Fruit fly (Drosophila melanogaster): ENCODE results near the gene CG3281.

Gene CG3281

DNA sequence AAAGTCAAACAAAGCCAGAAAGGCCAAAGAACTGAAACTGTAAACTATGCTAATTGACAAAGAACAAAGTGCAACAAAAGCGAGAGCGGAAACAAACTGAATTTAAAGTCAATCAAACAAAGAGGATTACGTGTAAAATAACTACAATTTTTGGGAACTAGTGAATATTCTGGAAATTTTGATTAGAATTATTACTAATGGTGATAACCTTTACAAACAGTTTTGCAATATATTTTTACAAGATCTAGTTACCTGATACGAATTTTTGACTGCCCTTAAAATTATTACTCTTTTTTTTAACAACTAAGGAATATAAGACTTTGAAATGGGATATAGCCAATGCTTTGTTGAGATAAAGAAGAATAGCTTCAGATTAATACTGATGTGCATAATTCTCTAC lies 31.6 kb downstream of the CG3281 start, which contains the start of gene CG14731:
TSS of gene CG14731 (plus strand) at position 301 of the 400 bp plus-strand sequence.
- no peak for TF ChIP-seq dpn (GFP tag; optimal IDR thresholded peaks at IDR 0.05)
- no peak for TF ChIP-seq CG10543 (GFP tag; optimal IDR thresholded peaks at IDR 0.05)
- TF ChIP-seq CG1024 (GFP tag; IDR thresholded peaks at IDR 0.05): no peak
- no peak for TF ChIP-seq Bteb2 (GFP tag; optimal IDR thresholded peaks at IDR 0.05)
- TF ChIP-seq croc (GFP tag; conservative IDR thresholded peaks at IDR 0.05): no peak
- TF ChIP-seq Dad (GFP tag; optimal IDR thresholded peaks at IDR 0.05): no peak
- no peak for TF ChIP-seq shn (GFP tag; optimal IDR thresholded peaks at IDR 0.05)

DNA sequence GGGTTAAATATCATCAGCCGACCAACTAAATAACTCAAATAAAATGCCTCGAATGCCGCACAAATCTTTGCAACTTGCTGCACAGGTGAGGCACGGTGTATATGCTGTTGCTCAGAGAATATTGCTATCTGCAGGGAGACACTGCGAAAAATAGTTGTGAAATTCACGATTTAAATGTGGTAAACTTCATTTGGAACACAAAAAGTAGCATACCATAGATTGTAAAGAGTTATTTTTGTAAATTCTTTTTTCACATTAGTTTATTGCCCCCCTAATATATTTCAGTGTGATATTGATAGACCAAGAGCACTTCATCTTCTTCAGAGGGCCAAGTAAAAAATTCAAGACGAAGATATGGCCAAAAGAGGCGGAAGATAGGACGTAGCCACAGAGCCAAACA lies 42.0 kb downstream of the CG3281 start:
- TF ChIP-seq CG6254 (GFP tag; optimal IDR thresholded peaks at IDR 0.05) (no peak), Antp (GFP tag; optimal IDR thresholded peaks at IDR 0.05) (peak; percentile 35), fd102C (GFP tag; optimal IDR thresholded peaks at IDR 0.05) (no peak), CG14441 (GFP tag; IDR thresholded peaks at IDR 0.05) (peak; percentile 44), CG15269 (tag; optimal IDR thresholded peaks at IDR 0.05) (peak; percentile 26), CG2120 (GFP tag; optimal IDR thresholded peaks at IDR 0.05) (peak; percentile 27), BEAF-32 (GFP tag; optimal IDR thresholded peaks at IDR 0.05) (no peak), CG34422 (GFP tag; IDR thresholded peaks at IDR 0.05) (no peak), CG7839 (tag; optimal IDR thresholded peaks at IDR 0.05) (no peak), gcm (GFP tag; optimal IDR thresholded peaks at IDR 0.05) (no peak), lab (GFP tag; optimal IDR thresholded peaks at IDR 0.05) (peak; percentile 52), CG18262 (tag; optimal IDR thresholded peaks at IDR 0.05) (no peak), run (tag; optimal IDR thresholded peaks at IDR 0.05) (no peak), Oaz (GFP tag; IDR thresholded peaks at IDR 0.05) (no peak), ato (GFP tag; IDR thresholded peaks at IDR 0.05; ENCODE audit: partially characterized antibody) (no peak), danr (GFP tag; IDR thresholded peaks at IDR 0.05) (no peak), CG8388 (GFP tag; optimal IDR thresholded peaks at IDR 0.05) (no peak), Dref (GFP tag; IDR thresholded peaks at IDR 0.05) (no peak), CG1529 (GFP tag; optimal IDR thresholded peaks at IDR 0.05) (no peak), CG4424 (GFP tag; optimal IDR thresholded peaks at IDR 0.05) (peak; percentile 26), so (GFP tag; IDR thresholded peaks at IDR 0.05) (no peak), CG13775 (GFP tag; optimal IDR thresholded peaks at IDR 0.05) (peak; percentile 11), Aef1 (GFP tag; IDR thresholded peaks at IDR 0.05) (0 out of 3 replicates have a peak, but pooled peaks have one; percentile 13), slp2 (GFP tag; optimal IDR thresholded peaks at IDR 0.05) (no peak), CG14860 (GFP tag; IDR thresholded peaks at IDR 0.05; ENCODE audit: partially characterized antibody) (no peak), H2.0 (GFP tag; IDR thresholded peaks at IDR 0.05) (no peak), slou (GFP tag; optimal IDR thresholded peaks at IDR 0.05) (no peak), CG11695 (GFP tag; IDR thresholded peaks at IDR 0.05) (no peak), zfh1 (GFP tag; IDR thresholded peaks at IDR 0.05) (peak; percentile 44; the same call in 1 of the 3 replicates), ap (GFP tag; IDR thresholded peaks at IDR 0.05) (0 out of 2 replicates have a peak, but pooled peaks have one; percentile 17), CG8478 (optimal IDR thresholded peaks at IDR 0.05) (no peak), dmrt99B (tag; optimal IDR thresholded peaks at IDR 0.05) (peak; percentile 57), CG13624 (GFP tag; optimal IDR thresholded peaks at IDR 0.05) (no peak), CG18599 (GFP tag; optimal IDR thresholded peaks at IDR 0.05) (peak; percentile 43), CG12104 (GFP tag; optimal IDR thresholded peaks at IDR 0.05) (no peak), CG10565 (GFP tag; optimal IDR thresholded peaks at IDR 0.05) (no peak), Hr51 (GFP tag; optimal IDR thresholded peaks at IDR 0.05) (peak in 1 of 2 experiments; percentile 30), CG17912 (GFP tag; optimal IDR thresholded peaks at IDR 0.05) (no peak), tin (GFP tag; optimal IDR thresholded peaks at IDR 0.05) (no peak), rib (GFP tag; IDR thresholded peaks at IDR 0.05) (no peak), vvl (GFP tag; IDR thresholded peaks at IDR 0.05) (peak; percentile 65; the same call in 1 of the 2 replicates), Fer3 (tag; optimal IDR thresholded peaks at IDR 0.05) (peak; percentile 20), nmo (GFP tag; optimal IDR thresholded peaks at IDR 0.05) (peak; percentile 33)
